In genomic region chr3L:2809767-2810166, dm6 we compare ENCODE assay signal across 1 fruit fly cellular context.
TF ChIP-seq lines count a peak whose summit lies in the region.

No protein-coding gene starts in this region.

TF ChIP-seq in whole organism, embryonic, 481 proteins besides CTCF, POLR2A, EP300 and RAD21 (continued from another document):
- no peak for TF ChIP-seq az2 (GFP tag; optimal IDR thresholded peaks at IDR 0.05; lab: Kevin White, UChicago)
- TF ChIP-seq otp (GFP tag; IDR thresholded peaks at IDR 0.05; lab: Robert Waterston, UW) = no peak
- no peak for TF ChIP-seq ttk (GFP tag; IDR thresholded peaks at IDR 0.05; lab: Robert Waterston, UW)
- no peak for TF ChIP-seq Xrp1 (GFP tag; IDR thresholded peaks at IDR 0.05; lab: Robert Waterston, UW)
- no peak for TF ChIP-seq CG6654 (GFP tag; optimal IDR thresholded peaks at IDR 0.05; lab: Kevin White, UChicago)
- TF ChIP-seq CG1602 (GFP tag; optimal IDR thresholded peaks at IDR 0.05; lab: Kevin White, UChicago) = no peak
- no peak for TF ChIP-seq CG31441 (GFP tag; IDR thresholded peaks at IDR 0.05; lab: Robert Waterston, UW)
- peak; percentile 10 for TF ChIP-seq Vsx1 (GFP tag; optimal IDR thresholded peaks at IDR 0.05; lab: Kevin White, UChicago)
- no peak for TF ChIP-seq Bdp1 (GFP tag; optimal IDR thresholded peaks at IDR 0.05; lab: Kevin White, UChicago)
- TF ChIP-seq Fer2 (tag; optimal IDR thresholded peaks at IDR 0.05; lab: Kevin White, UChicago) = no peak
- no peak for TF ChIP-seq CG4854 (GFP tag; optimal IDR thresholded peaks at IDR 0.05; lab: Kevin White, UChicago)
- no peak for TF ChIP-seq CG13123 (GFP tag; optimal IDR thresholded peaks at IDR 0.05; lab: Kevin White, UChicago)
- TF ChIP-seq Aef1 (GFP tag; IDR thresholded peaks at IDR 0.05; lab: Robert Waterston, UW) = no peak
- peak; percentile 9 for TF ChIP-seq CG2678 (tag; optimal IDR thresholded peaks at IDR 0.05; lab: Kevin White, UChicago)
- TF ChIP-seq ssp (GFP tag; IDR thresholded peaks at IDR 0.05; lab: Robert Waterston, UW) = no peak
- no peak for TF ChIP-seq CG11696 (GFP tag; IDR thresholded peaks at IDR 0.05; lab: Robert Waterston, UW)
- TF ChIP-seq Ptx1 (GFP tag; IDR thresholded peaks at IDR 0.05; lab: Robert Waterston, UW) = no peak
- TF ChIP-seq Side (GFP tag; optimal IDR thresholded peaks at IDR 0.05; lab: Kevin White, UChicago) = no peak
- no peak for TF ChIP-seq salm (tag; optimal IDR thresholded peaks at IDR 0.05; lab: Kevin White, UChicago)
- TF ChIP-seq fd3F (GFP tag; optimal IDR thresholded peaks at IDR 0.05; lab: Kevin White, UChicago) = no peak
- TF ChIP-seq CG10147 (GFP tag; optimal IDR thresholded peaks at IDR 0.05; lab: Kevin White, UChicago) = no peak
- TF ChIP-seq CG16863 (GFP tag; optimal IDR thresholded peaks at IDR 0.05; lab: Kevin White, UChicago) = no peak
- TF ChIP-seq CG34376 (GFP tag; optimal IDR thresholded peaks at IDR 0.05; lab: Kevin White, UChicago) = peak; percentile 65
- TF ChIP-seq CG1792 (GFP tag; optimal IDR thresholded peaks at IDR 0.05; lab: Kevin White, UChicago) = no peak
- TF ChIP-seq nom (GFP tag; optimal IDR thresholded peaks at IDR 0.05; lab: Kevin White, UChicago) = no peak
- TF ChIP-seq CG8765 (GFP tag; IDR thresholded peaks at IDR 0.05; lab: Robert Waterston, UW) = no peak
- no peak for TF ChIP-seq CG13624 (GFP tag; optimal IDR thresholded peaks at IDR 0.05; lab: Kevin White, UChicago)
- no peak for TF ChIP-seq insv (GFP tag; optimal IDR thresholded peaks at IDR 0.05; lab: Kevin White, UChicago)
- TF ChIP-seq Hmx (GFP tag; optimal IDR thresholded peaks at IDR 0.05; lab: Kevin White, UChicago) = no peak
- peak; percentile 69 for TF ChIP-seq sug (tag; optimal IDR thresholded peaks at IDR 0.05; lab: Kevin White, UChicago)
- no peak for TF ChIP-seq yki (optimal IDR thresholded peaks at IDR 0.05; lab: Kevin White, UChicago)
- no peak for TF ChIP-seq CG6272 (GFP tag; IDR thresholded peaks at IDR 0.05; lab: Robert Waterston, UW)
- TF ChIP-seq Rx (GFP tag; IDR thresholded peaks at IDR 0.05; lab: Robert Waterston, UW) = no peak
- TF ChIP-seq Spps (tag; optimal IDR thresholded peaks at IDR 0.05; lab: Kevin White, UChicago) = no peak
- TF ChIP-seq CG10959 (GFP tag; IDR thresholded peaks at IDR 0.05; lab: Robert Waterston, UW) = no peak
- no peak for TF ChIP-seq Hr3 (GFP tag; optimal IDR thresholded peaks at IDR 0.05; lab: Kevin White, UChicago)
- no peak for TF ChIP-seq cato (GFP tag; optimal IDR thresholded peaks at IDR 0.05; lab: Kevin White, UChicago; ENCODE audit: borderline replicate concordance)
- no peak for TF ChIP-seq tio (GFP tag; optimal IDR thresholded peaks at IDR 0.05; lab: Kevin White, UChicago)
- no peak for TF ChIP-seq Hsf (GFP tag; optimal IDR thresholded peaks at IDR 0.05; lab: Kevin White, UChicago)
- TF ChIP-seq vvl (GFP tag; IDR thresholded peaks at IDR 0.05; lab: Robert Waterston, UW) = no peak
- TF ChIP-seq tin (GFP tag; optimal IDR thresholded peaks at IDR 0.05; lab: Kevin White, UChicago) = no peak
- 0 out of 2 replicates have a peak, but pooled peaks have one; percentile 26 for TF ChIP-seq Atf6 (GFP tag; IDR thresholded peaks at IDR 0.05; lab: Robert Waterston, UW)
- TF ChIP-seq CG2712 (tag; optimal IDR thresholded peaks at IDR 0.05; lab: Kevin White, UChicago) = no peak
- no peak for TF ChIP-seq Scr (GFP tag; IDR thresholded peaks at IDR 0.05; lab: Robert Waterston, UW; ENCODE audit: partially characterized antibody)
- TF ChIP-seq GATAe (GFP tag; conservative IDR thresholded peaks at IDR 0.05; lab: Robert Waterston, UW) = 0 out of 2 replicates have a peak, but pooled peaks have one; percentile 13
- TF ChIP-seq CG1529 (GFP tag; optimal IDR thresholded peaks at IDR 0.05; lab: Kevin White, UChicago) = no peak
- no peak for TF ChIP-seq CG31365 (tag; optimal IDR thresholded peaks at IDR 0.05; lab: Kevin White, UChicago)
- TF ChIP-seq fru (optimal IDR thresholded peaks at IDR 0.05; lab: Kevin White, UChicago) = no peak
- peak; percentile 14; the same call in 1 of the 2 replicates for TF ChIP-seq Lim3 (GFP tag; IDR thresholded peaks at IDR 0.05; lab: Robert Waterston, UW)
- TF ChIP-seq HLH4C (GFP tag; IDR thresholded peaks at IDR 0.05; lab: Robert Waterston, UW; ENCODE audit: partially characterized antibody) = no peak
- no peak for TF ChIP-seq Ada2b (GFP tag; IDR thresholded peaks at IDR 0.05; lab: Robert Waterston, UW)
- no peak for TF ChIP-seq jing (GFP tag; optimal IDR thresholded peaks at IDR 0.05; lab: Kevin White, UChicago)
- TF ChIP-seq chinmo (GFP tag; IDR thresholded peaks at IDR 0.05; lab: Robert Waterston, UW; ENCODE audit: partially characterized antibody) = peak; percentile 84; the same call in 1 of the 4 replicates
- TF ChIP-seq CG11398 (GFP tag; optimal IDR thresholded peaks at IDR 0.05; lab: Kevin White, UChicago) = no peak
- TF ChIP-seq rib (GFP tag; IDR thresholded peaks at IDR 0.05; lab: Robert Waterston, UW) = no peak
- TF ChIP-seq CG9609 (GFP tag; optimal IDR thresholded peaks at IDR 0.05; lab: Kevin White, UChicago) = no peak
- no peak for TF ChIP-seq gro (GFP tag; optimal IDR thresholded peaks at IDR 0.05; lab: Kevin White, UChicago)
- TF ChIP-seq CoRest (tag; optimal IDR thresholded peaks at IDR 0.05; lab: Kevin White, UChicago) = no peak
- TF ChIP-seq Max (GFP tag; optimal IDR thresholded peaks at IDR 0.05; lab: Kevin White, UChicago) = no peak
- TF ChIP-seq fu2 (GFP tag; optimal IDR thresholded peaks at IDR 0.05; lab: Kevin White, UChicago) = no peak
- no peak for TF ChIP-seq slp2 (GFP tag; optimal IDR thresholded peaks at IDR 0.05; lab: Kevin White, UChicago)
- TF ChIP-seq org-1 (GFP tag; optimal IDR thresholded peaks at IDR 0.05; lab: Kevin White, UChicago) = no peak
- TF ChIP-seq Poxn (GFP tag; IDR thresholded peaks at IDR 0.05; lab: Robert Waterston, UW) = no peak
- peak in 1 of 2 experiments; percentile 6 for TF ChIP-seq eve (GFP tag; optimal IDR thresholded peaks at IDR 0.05; lab: Kevin White, UChicago)
- TF ChIP-seq pzg (GFP tag; optimal IDR thresholded peaks at IDR 0.05; lab: Kevin White, UChicago) = no peak
- no peak for TF ChIP-seq da (GFP tag; optimal IDR thresholded peaks at IDR 0.05; lab: Kevin White, UChicago)
- no peak for TF ChIP-seq HmgD (GFP tag; optimal IDR thresholded peaks at IDR 0.05; lab: Kevin White, UChicago)
- TF ChIP-seq psq (GFP tag; optimal IDR thresholded peaks at IDR 0.05; lab: Kevin White, UChicago) = no peak
- TF ChIP-seq cwo (GFP tag; optimal IDR thresholded peaks at IDR 0.05; lab: Kevin White, UChicago) = no peak
- no peak for TF ChIP-seq kni (GFP tag; optimal IDR thresholded peaks at IDR 0.05; lab: Kevin White, UChicago)
- no peak for TF ChIP-seq CG32767 (GFP tag; IDR thresholded peaks at IDR 0.05; lab: Robert Waterston, UW)
- peak; percentile 23 for TF ChIP-seq CG13894 (tag; optimal IDR thresholded peaks at IDR 0.05; lab: Kevin White, UChicago)
- TF ChIP-seq ftz-f1 (GFP tag; optimal IDR thresholded peaks at IDR 0.05; lab: Kevin White, UChicago) = peak; percentile 3
- TF ChIP-seq CG6765 (GFP tag; optimal IDR thresholded peaks at IDR 0.05; lab: Kevin White, UChicago) = no peak
- TF ChIP-seq odd (GFP tag; optimal IDR thresholded peaks at IDR 0.05; lab: Kevin White, UChicago) = no peak
- TF ChIP-seq CG32772 (GFP tag; IDR thresholded peaks at IDR 0.05; lab: Robert Waterston, UW) = no peak
- no peak for TF ChIP-seq CG14710 (tag; optimal IDR thresholded peaks at IDR 0.05; lab: Kevin White, UChicago)
- TF ChIP-seq Oli (tag; optimal IDR thresholded peaks at IDR 0.05; lab: Kevin White, UChicago) = no peak
- no peak for TF ChIP-seq kay (GFP tag; optimal IDR thresholded peaks at IDR 0.05; lab: Kevin White, UChicago)
- no peak for TF ChIP-seq CG31224 (GFP tag; IDR thresholded peaks at IDR 0.05; lab: Robert Waterston, UW)
- TF ChIP-seq CG31388 (GFP tag; optimal IDR thresholded peaks at IDR 0.05; lab: Kevin White, UChicago) = no peak
- no peak for TF ChIP-seq run (tag; optimal IDR thresholded peaks at IDR 0.05; lab: Kevin White, UChicago)
- TF ChIP-seq ase (GFP tag; IDR thresholded peaks at IDR 0.05; lab: Robert Waterston, UW) = no peak
- TF ChIP-seq ab (GFP tag; optimal IDR thresholded peaks at IDR 0.05; lab: Kevin White, UChicago) = no peak
- TF ChIP-seq hth (optimal IDR thresholded peaks at IDR 0.05; lab: Kevin White, UChicago) = no peak
- TF ChIP-seq CG12391 (tag; optimal IDR thresholded peaks at IDR 0.05; lab: Kevin White, UChicago) = no peak
- no peak for TF ChIP-seq unpg (GFP tag; optimal IDR thresholded peaks at IDR 0.05; lab: Kevin White, UChicago)
- TF ChIP-seq sd (tag; optimal IDR thresholded peaks at IDR 0.05; lab: Kevin White, UChicago) = peak; percentile 26
- no peak for TF ChIP-seq CG12071 (GFP tag; optimal IDR thresholded peaks at IDR 0.05; lab: Kevin White, UChicago)
- no peak for TF ChIP-seq Xbp1 (GFP tag; optimal IDR thresholded peaks at IDR 0.05; lab: Kevin White, UChicago)
- no peak for TF ChIP-seq CG7963 (GFP tag; IDR thresholded peaks at IDR 0.05; lab: Robert Waterston, UW; ENCODE audit: partially characterized antibody)
- no peak for TF ChIP-seq CG33557 (GFP tag; optimal IDR thresholded peaks at IDR 0.05; lab: Kevin White, UChicago)
- no peak for TF ChIP-seq Doc2 (GFP tag; IDR thresholded peaks at IDR 0.05; lab: Robert Waterston, UW)
- no peak for TF ChIP-seq Hmr (GFP tag; optimal IDR thresholded peaks at IDR 0.05; lab: Kevin White, UChicago)
- no peak for TF ChIP-seq Gug (GFP tag; IDR thresholded peaks at IDR 0.05; lab: Robert Waterston, UW)
- no peak for TF ChIP-seq CG7372 (GFP tag; IDR thresholded peaks at IDR 0.05; lab: Robert Waterston, UW)
- no peak for TF ChIP-seq CG7745 (tag; optimal IDR thresholded peaks at IDR 0.05; lab: Kevin White, UChicago)
- no peak for TF ChIP-seq CG13424 (tag; optimal IDR thresholded peaks at IDR 0.05; lab: Kevin White, UChicago)
- TF ChIP-seq exex (tag; optimal IDR thresholded peaks at IDR 0.05; lab: Kevin White, UChicago) = peak; percentile 61
- TF ChIP-seq Rfx (GFP tag; IDR thresholded peaks at IDR 0.05; lab: Robert Waterston, UW) = no peak
- no peak for TF ChIP-seq schlank (tag; optimal IDR thresholded peaks at IDR 0.05; lab: Kevin White, UChicago)
- TF ChIP-seq crol (GFP tag; IDR thresholded peaks at IDR 0.05; lab: Robert Waterston, UW) = no peak
- no peak for TF ChIP-seq pita (GFP tag; optimal IDR thresholded peaks at IDR 0.05; lab: Kevin White, UChicago)
- peak; percentile 11 for TF ChIP-seq caup (GFP tag; optimal IDR thresholded peaks at IDR 0.05; lab: Kevin White, UChicago; ENCODE audit: severe bottlenecking)
- no peak for TF ChIP-seq dmrt11E (tag; optimal IDR thresholded peaks at IDR 0.05; lab: Kevin White, UChicago)
TF ChIP-seq in whole organism, embryonic: peak in this region for 17.
